Worm (Caenorhabditis elegans) whole organism, midembryonic: Measurements from ENCODE around the gene ugt-4.

Experiments
- T22C8.4 ChIP-seq: fragments of 200-800 bp; sonication (Bioruptor generic); IDR thresholded peaks from 2 replicates; pipeline ENCODE4 v1.3.6; 2022; ENCODE audit warnings: missing genetic modification characterization, missing compliant biosample characterization
- cog-1 ChIP-seq: sonication (generic microtip); optimal IDR thresholded peaks from 2 replicates; lab custom pipeline; 2016; ENCODE audit warnings: missing genetic modification characterization, missing compliant biosample characterization
- flt-1 ChIP-seq: fragments of 200-800 bp; sonication (Bioruptor generic); IDR thresholded peaks from 2 replicates; pipeline ENCODE4 v1.3.6; 2022; ENCODE audit warnings: missing genetic modification characterization, missing compliant biosample characterization
- klf-2 ChIP-seq: fragments of 200-800 bp; sonication (Bioruptor generic); conservative IDR thresholded peaks from 2 replicates; pipeline ENCODE4 v1.3.6; 2022; ENCODE audit warnings: missing genetic modification reagents, missing genetic modification characterization, missing compliant biosample characterization
- med-1 ChIP-seq: sonication (generic microtip); optimal IDR thresholded peaks from 2 replicates; lab custom pipeline; 2017; ENCODE audit warnings: missing genetic modification characterization, mild to moderate bottlenecking, missing compliant biosample characterization, antibody characterized with exemption, missing genetic modification reagents; ENCODE audit not compliant: insufficient read depth
- ref-1 ChIP-seq: fragments of 200-800 bp; sonication (Bioruptor generic); conservative IDR thresholded peaks from 2 replicates; pipeline ENCODE4 v1.3.6; 2022; ENCODE audit warnings: missing genetic modification reagents, missing genetic modification characterization, missing compliant biosample characterization
- tab-1 ChIP-seq: fragments of 200-800 bp; sonication (Bioruptor generic); IDR thresholded peaks from 2 replicates; pipeline ENCODE4 v1.3.6; 2022; ENCODE audit warnings: missing genetic modification characterization, missing compliant biosample characterization
- ztf-23 ChIP-seq: fragments of 200-800 bp; sonication (Bioruptor generic); IDR thresholded peaks from 2 replicates; pipeline ENCODE4 v1.3.6; 2022; ENCODE audit warnings: missing genetic modification reagents, missing genetic modification characterization, missing compliant biosample characterization
- ztf-29 ChIP-seq: fragments of 200-800 bp; sonication (Bioruptor generic); IDR thresholded peaks from 2 replicates; pipeline ENCODE4 v1.3.6; 2022; ENCODE audit warnings: missing genetic modification reagents, missing genetic modification characterization, missing compliant biosample characterization

ugt-4 gene

DNA sequence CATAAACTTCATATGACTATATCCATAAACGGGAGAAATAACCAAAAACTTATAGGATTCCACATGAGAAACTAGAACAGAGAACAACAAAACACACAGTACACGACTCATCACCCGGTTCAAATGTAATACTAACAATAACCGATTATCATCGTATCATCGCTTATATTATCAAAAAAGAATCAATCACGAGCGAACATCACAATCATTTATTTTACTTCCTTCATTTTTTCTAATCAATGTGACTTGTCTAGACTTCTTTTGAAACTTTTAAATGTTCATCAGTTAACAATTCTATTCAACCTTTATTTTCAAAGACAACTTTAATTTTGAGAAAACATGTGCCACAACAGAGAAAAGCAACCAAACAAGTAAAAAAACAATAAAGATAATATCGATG, at the start of gene ugt-4:
Gene ugt-4 (minus strand): TSS at position 141 of the 400 bp plus-strand sequence.
- no peak for TF ChIP-seq flt-1
- TF ChIP-seq ztf-29 (GFP tag; lab: Robert Waterston, UW): no peak
- TF ChIP-seq tab-1 (GFP tag; lab: Robert Waterston, UW): no peak
- no peak for TF ChIP-seq med-1 (GFP tag; lab: Kevin White, UChicago)
- no peak for TF ChIP-seq klf-2 (GFP tag; lab: Robert Waterston, UW)
- TF ChIP-seq T22C8.4 (GFP tag; lab: Robert Waterston, UW): no peak
- no peak for TF ChIP-seq cog-1 (tag; lab: Kevin White, UChicago)
- no peak for TF ChIP-seq ref-1
- no peak for TF ChIP-seq ztf-23 (GFP tag; lab: Robert Waterston, UW)

ce11 chrV:12844748-12845147, 49.6 kb upstream of the ugt-4 start:
- TF ChIP-seq klf-2 (GFP tag; lab: Robert Waterston, UW) (no peak), ztf-29 (GFP tag; lab: Robert Waterston, UW) (no peak), ztf-23 (GFP tag; lab: Robert Waterston, UW) (no peak), tab-1 (GFP tag; lab: Robert Waterston, UW) (no peak), cog-1 (tag; lab: Kevin White, UChicago) (no peak), T22C8.4 (GFP tag; lab: Robert Waterston, UW) (no peak), flt-1 (no peak), med-1 (GFP tag; lab: Kevin White, UChicago) (no peak), ref-1 (no peak)

- TF ChIP-seq ref-1: no peak
- TF ChIP-seq klf-2 (GFP tag; lab: Robert Waterston, UW): no peak
- no peak for TF ChIP-seq flt-1
- no peak for TF ChIP-seq med-1 (GFP tag; lab: Kevin White, UChicago)
- TF ChIP-seq tab-1 (GFP tag; lab: Robert Waterston, UW): no peak
- TF ChIP-seq cog-1 (tag; lab: Kevin White, UChicago): no peak
- no peak for TF ChIP-seq ztf-23 (GFP tag; lab: Robert Waterston, UW)
- TF ChIP-seq T22C8.4 (GFP tag; lab: Robert Waterston, UW): no peak
- TF ChIP-seq ztf-29 (GFP tag; lab: Robert Waterston, UW): no peak
Observed at ce11 chrV:12835388-12835787, 40.3 kb upstream of the ugt-4 start, which contains the start of gene C44H9.4. Gene C44H9.4 (plus strand): TSS chrV:12835688.

- no peak for TF ChIP-seq klf-2 (GFP tag; lab: Robert Waterston, UW)
- no peak for TF ChIP-seq med-1 (GFP tag; lab: Kevin White, UChicago)
- TF ChIP-seq cog-1 (tag; lab: Kevin White, UChicago): no peak
- TF ChIP-seq ref-1: no peak
- no peak for TF ChIP-seq T22C8.4 (GFP tag; lab: Robert Waterston, UW)
- no peak for TF ChIP-seq ztf-29 (GFP tag; lab: Robert Waterston, UW)
- TF ChIP-seq tab-1 (GFP tag; lab: Robert Waterston, UW): no peak
- no peak for TF ChIP-seq ztf-23 (GFP tag; lab: Robert Waterston, UW)
- TF ChIP-seq flt-1: no peak
Observed at ce11 chrV:12827219-12827618, 32.1 kb upstream of the ugt-4 start, which contains the start of gene ugt-15. Gene ugt-15 (plus strand): TSS chrV:12827519.

ce11 chrV:12824777-12825176, 29.6 kb upstream of the ugt-4 start, which contains the start of gene ugt-16:
Gene ugt-16 (plus strand): TSS chrV:12825024.
- TF ChIP-seq med-1 (GFP tag; lab: Kevin White, UChicago) (no peak), cog-1 (tag; lab: Kevin White, UChicago) (no peak), ref-1 (no peak), tab-1 (GFP tag; lab: Robert Waterston, UW) (no peak), T22C8.4 (GFP tag; lab: Robert Waterston, UW) (no peak), ztf-23 (GFP tag; lab: Robert Waterston, UW) (no peak)

ce11 chrV:12822065-12822464, 26.9 kb upstream of the ugt-4 start:
- TF ChIP-seq T22C8.4 (GFP tag; lab: Robert Waterston, UW) (no peak), cog-1 (tag; lab: Kevin White, UChicago) (no peak), flt-1 (no peak), med-1 (GFP tag; lab: Kevin White, UChicago) (no peak), klf-2 (GFP tag; lab: Robert Waterston, UW) (no peak), ztf-29 (GFP tag; lab: Robert Waterston, UW) (no peak), ztf-23 (GFP tag; lab: Robert Waterston, UW) (no peak), tab-1 (GFP tag; lab: Robert Waterston, UW) (no peak), ref-1 (no peak)

- TF ChIP-seq ztf-29 (GFP tag; lab: Robert Waterston, UW) (no peak), klf-2 (GFP tag; lab: Robert Waterston, UW) (no peak), ref-1 (no peak), tab-1 (GFP tag; lab: Robert Waterston, UW) (no peak), med-1 (GFP tag; lab: Kevin White, UChicago) (no peak)
Observed at ce11 chrV:12819792-12820453, 24.8 kb upstream of the ugt-4 start, which contains the start of the genes ZC443.4 and ugt-18. Gene ZC443.4 (minus strand): TSS chrV:12819886. Gene ugt-18 (plus strand): TSS chrV:12820260.

ce11 chrV:12819155-12819554, 24.0 kb upstream of the ugt-4 start:
- TF ChIP-seq ztf-23 (GFP tag; lab: Robert Waterston, UW): no peak
- TF ChIP-seq med-1 (GFP tag; lab: Kevin White, UChicago): no peak
- TF ChIP-seq cog-1 (tag; lab: Kevin White, UChicago): no peak
- TF ChIP-seq tab-1 (GFP tag; lab: Robert Waterston, UW): no peak

ce11 chrV:12818486-12818885, 23.4 kb upstream of the ugt-4 start:
- TF ChIP-seq flt-1: no peak
- TF ChIP-seq cog-1 (tag; lab: Kevin White, UChicago): no peak
- TF ChIP-seq klf-2 (GFP tag; lab: Robert Waterston, UW): no peak
- no peak for TF ChIP-seq ref-1
- no peak for TF ChIP-seq tab-1 (GFP tag; lab: Robert Waterston, UW)
- no peak for TF ChIP-seq ztf-23 (GFP tag; lab: Robert Waterston, UW)
- TF ChIP-seq ztf-29 (GFP tag; lab: Robert Waterston, UW): no peak
- no peak for TF ChIP-seq med-1 (GFP tag; lab: Kevin White, UChicago)
- TF ChIP-seq T22C8.4 (GFP tag; lab: Robert Waterston, UW): no peak
